Worm (Caenorhabditis elegans): ENCODE results near the gene col-170.

col-170 gene

DNA sequence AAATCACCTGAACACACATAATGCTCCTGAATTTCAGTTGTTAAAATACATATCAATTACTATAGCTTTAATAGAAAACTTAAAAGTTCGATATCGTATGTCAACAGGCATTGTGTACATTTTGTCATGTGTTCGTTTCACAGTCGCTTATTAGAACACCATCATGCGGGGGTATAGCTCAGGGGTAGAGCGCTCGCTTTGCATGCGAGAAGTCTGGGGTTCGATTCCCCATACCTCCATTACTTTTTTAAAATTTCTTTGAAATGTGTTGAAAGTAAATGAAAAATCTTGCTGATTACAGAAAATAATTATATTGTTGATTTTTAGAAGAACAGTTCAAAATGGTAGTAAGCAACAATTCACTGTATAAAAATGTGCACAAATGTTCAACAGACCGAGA, 45.4 kb upstream of the col-170 start (continued):
- TF ChIP-seq ceh-44 (GFP tag; IDR thresholded peaks at IDR 0.05) (0 out of 2 replicates have a peak, but pooled peaks have one; percentile 34), arid-1 (GFP tag; conservative IDR thresholded peaks at IDR 0.05) (peak; percentile 77), F26F4.8 (GFP tag; conservative IDR thresholded peaks at IDR 0.05) (peak; percentile 87), ceh-32 (tag; optimal IDR thresholded peaks at IDR 0.05; ENCODE audit: poor library complexity) (peak; percentile 20), T26A8.4 (GFP tag; IDR thresholded peaks at IDR 0.05) (peak; percentile 69), dmd-6 (GFP tag; IDR thresholded peaks at IDR 0.05) (peak; percentile 54), nhr-11 (tag; optimal IDR thresholded peaks at IDR 0.05) (no peak), madf-5 (GFP tag; IDR thresholded peaks at IDR 0.05) (peak; percentile 49 to 60; a peak in 1 of 4 replicates), daf-19 (GFP tag; conservative IDR thresholded peaks at IDR 0.05) (peak; percentile 78), hif-1 (tag; optimal IDR thresholded peaks at IDR 0.05) (no peak), saeg-2 (GFP tag; IDR thresholded peaks at IDR 0.05) (0 out of 2 replicates have a peak, but pooled peaks have one; percentile 8), duxl-1 (tag; optimal IDR thresholded peaks at IDR 0.05; ENCODE audit: poor library complexity) (peak; percentile 56), zfp-3 (GFP tag; conservative IDR thresholded peaks at IDR 0.05) (no peak), madf-9 (GFP tag; conservative IDR thresholded peaks at IDR 0.05) (peak; percentile 57; the same call in 1 of the 2 replicates), nhr-237 (tag; optimal IDR thresholded peaks at IDR 0.05) (no peak), nhr-28 (tag; optimal IDR thresholded peaks at IDR 0.05) (peak; percentile 6), fos-1 (tag; optimal IDR thresholded peaks at IDR 0.05) (no peak), egl-43 (GFP tag; IDR thresholded peaks at IDR 0.05) (peak; percentile 93), Y5F2A.4 (GFP tag; optimal IDR thresholded peaks at IDR 0.05) (peak; percentile 75), skn-1 (tag; optimal IDR thresholded peaks at IDR 0.05) (no peak), ceh-62 (tag; optimal IDR thresholded peaks at IDR 0.05) (no peak), tag-97 (GFP tag; IDR thresholded peaks at IDR 0.05) (no peak), F10B5.3 (tag; optimal IDR thresholded peaks at IDR 0.05) (no peak), aha-1 (tag) (peak; percentile 81), nhr-111 (GFP tag; optimal IDR thresholded peaks at IDR 0.05) (no peak), unc-39 (tag; optimal IDR thresholded peaks at IDR 0.05) (no peak), lin-38 (GFP tag; IDR thresholded peaks at IDR 0.05) (no peak), tra-1 (GFP tag; IDR thresholded peaks at IDR 0.05) (peak; percentile 44; the same call in 1 of the 2 replicates), egl-27 (tag; optimal IDR thresholded peaks at IDR 0.05) (no peak), nhr-48 (tag; optimal IDR thresholded peaks at IDR 0.05) (peak; percentile 65), snpc-1.2 (GFP tag; IDR thresholded peaks at IDR 0.05) (peak; percentile 89), lsy-2 (tag; optimal IDR thresholded peaks at IDR 0.05) (no peak), ces-1 (GFP tag; optimal IDR thresholded peaks at IDR 0.05) (no peak), lir-3 (tag; optimal IDR thresholded peaks at IDR 0.05) (peak; percentile 32), nhr-102 (tag; optimal IDR thresholded peaks at IDR 0.05) (peak; percentile 72), zfp-2 (tag; optimal IDR thresholded peaks at IDR 0.05) (no peak), nhr-41 (GFP tag; IDR thresholded peaks at IDR 0.05) (peak; percentile 86), nhr-77 (tag; optimal IDR thresholded peaks at IDR 0.05) (peak; percentile 13), F37D6.2 (tag; optimal IDR thresholded peaks at IDR 0.05) (no peak), R02D3.7 (tag; optimal IDR thresholded peaks at IDR 0.05) (no peak), mep-1 (tag; optimal IDR thresholded peaks at IDR 0.05) (no peak), ZK546.5 (tag; optimal IDR thresholded peaks at IDR 0.05) (no peak), mxl-2 (GFP tag; conservative IDR thresholded peaks at IDR 0.05) (no peak), ztf-7 (tag; optimal IDR thresholded peaks at IDR 0.05) (no peak), dpl-1 (GFP tag; optimal IDR thresholded peaks at IDR 0.05) (peak; percentile 35), ceh-28 (tag; optimal IDR thresholded peaks at IDR 0.05) (no peak), zip-11 (GFP tag; IDR thresholded peaks at IDR 0.05) (no peak), vab-7 (GFP tag; IDR thresholded peaks at IDR 0.05) (peak; percentile 86), unc-62 (GFP tag; optimal IDR thresholded peaks at IDR 0.05 in 1 of 2) (no peak), unc-62 (tag; optimal IDR thresholded peaks at IDR 0.05) (no peak), mes-2 (tag; optimal IDR thresholded peaks at IDR 0.05; ENCODE audit: poor library complexity, severe bottlenecking) (peak; percentile 73), mdl-1 (tag; optimal IDR thresholded peaks at IDR 0.05) (peak in 1 of 2 experiments; percentile 17)

Data from whole organism, L4 larva.